Fruit fly (Drosophila melanogaster) whole organism, embryonic: Measurements from ENCODE around the gene Mst89B.

Experiments
- Antp ChIP-seq: fragments of 200-800 bp; sonication (Bioruptor generic); optimal IDR thresholded peaks from 3 replicates; lab custom pipeline; 2016; ENCODE audit warnings: missing biosample characterization, missing genetic modification characterization
- Atf3 ChIP-seq: fragments of 200-800 bp; sonication (Bioruptor generic); optimal IDR thresholded peaks from 3 replicates; lab custom pipeline; 2016; ENCODE audit warnings: missing biosample characterization, missing genetic modification characterization
- CG10209 ChIP-seq: fragments of 200-800 bp; sonication (Bioruptor generic); optimal IDR thresholded peaks from 3 replicates; lab custom pipeline; 2017; ENCODE audit warnings: missing biosample characterization, mild to moderate bottlenecking, missing genetic modification characterization, missing genetic modification reagents
- CG10431 ChIP-seq: fragments of 200-800 bp; sonication (Bioruptor generic); optimal IDR thresholded peaks from 3 replicates; lab custom pipeline; 2018; ENCODE audit warnings: missing biosample characterization, mild to moderate bottlenecking, missing genetic modification characterization
- CG11093 ChIP-seq: fragments of 200-800 bp; sonication (Bioruptor generic); IDR thresholded peaks from 3 replicates; pipeline ENCODE4 v1.3.6; 2022; ENCODE audit warnings: missing biosample characterization, missing genetic modification characterization
- CG1602 ChIP-seq: fragments of 200-800 bp; sonication (Bioruptor generic); optimal IDR thresholded peaks from 3 replicates; lab custom pipeline; 2016; ENCODE audit warnings: missing biosample characterization, missing genetic modification characterization
- CG17328 ChIP-seq: fragments of 200-800 bp; sonication (Bioruptor generic); IDR thresholded peaks from 2 replicates; pipeline ENCODE4 v1.3.6; 2022; ENCODE audit warnings: missing biosample characterization, missing genetic modification characterization
- CG17568 ChIP-seq: fragments of 200-800 bp; sonication (Bioruptor generic); optimal IDR thresholded peaks from 2 replicates; lab custom pipeline; 2018; ENCODE audit warnings: missing biosample characterization, mild to moderate bottlenecking, missing genetic modification characterization, moderate library complexity
- CG2116 ChIP-seq: fragments of 200-800 bp; sonication (Bioruptor generic); optimal IDR thresholded peaks from 3 replicates; lab custom pipeline; 2018; ENCODE audit warnings: missing biosample characterization, mild to moderate bottlenecking, missing genetic modification characterization
- CG30020 ChIP-seq: fragments of 200-800 bp; optimal IDR thresholded peaks from 2 replicates; lab custom pipeline; 2019; ENCODE audit warnings: missing biosample characterization, mild to moderate bottlenecking, missing genetic modification characterization, moderate library complexity
- CG32532 ChIP-seq: fragments of 200-800 bp; sonication (Bioruptor generic); IDR thresholded peaks from 2 replicates; pipeline ENCODE4 v1.3.6; 2022; ENCODE audit warnings: missing biosample characterization, missing genetic modification characterization
- CG32767 ChIP-seq: fragments of 200-800 bp; sonication (Bioruptor generic); IDR thresholded peaks from 2 replicates; pipeline ENCODE4 v1.3.6; 2022; ENCODE audit warnings: missing biosample characterization, missing genetic modification characterization
- CG42726 ChIP-seq: fragments of 200-800 bp; sonication (Bioruptor generic); IDR thresholded peaks from 2 replicates; pipeline ENCODE4 v1.3.6; 2022; ENCODE audit warnings: missing biosample characterization, missing genetic modification characterization; ENCODE audit not compliant: partially characterized antibody
- CG5180 ChIP-seq: fragments of 200-800 bp; sonication (Bioruptor generic); optimal IDR thresholded peaks from 3 replicates; lab custom pipeline; 2017; ENCODE audit warnings: missing biosample characterization, missing genetic modification characterization, mild to moderate bottlenecking, moderate library complexity, missing genetic modification reagents
- CG5245 ChIP-seq: fragments of 200-800 bp; sonication (Bioruptor generic); optimal IDR thresholded peaks from 3 replicates; lab custom pipeline; 2016; ENCODE audit warnings: missing biosample characterization, missing genetic modification characterization
- CG6683 ChIP-seq: fragments of 200-800 bp; sonication (Bioruptor generic); optimal IDR thresholded peaks from 2 replicates; lab custom pipeline; 2017; ENCODE audit warnings: missing biosample characterization, mild to moderate bottlenecking, missing genetic modification characterization, missing genetic modification reagents
- CG6689 ChIP-seq: fragments of 200-800 bp; sonication (Bioruptor generic); IDR thresholded peaks from 2 replicates; pipeline ENCODE4 v1.3.6; 2022; ENCODE audit warnings: missing biosample characterization, missing genetic modification characterization
- CG7372 ChIP-seq: fragments of 200-800 bp; sonication (Bioruptor generic); IDR thresholded peaks from 2 replicates; pipeline ENCODE4 v1.3.6; 2022; ENCODE audit warnings: missing biosample characterization, missing genetic modification characterization
- CG7745 ChIP-seq: fragments of 200-800 bp; sonication (Bioruptor generic); optimal IDR thresholded peaks from 2 replicates; lab custom pipeline; 2018; ENCODE audit warnings: missing biosample characterization, mild to moderate bottlenecking, missing genetic modification characterization, moderate library complexity
- CG8765 ChIP-seq: fragments of 200-800 bp; sonication (Bioruptor generic); IDR thresholded peaks from 2 replicates; pipeline ENCODE4 v1.3.6; 2022; ENCODE audit warnings: missing biosample characterization, missing genetic modification characterization
- CHES-1-like ChIP-seq: fragments of 200-800 bp; sonication (Bioruptor generic); optimal IDR thresholded peaks from 2 replicates; lab custom pipeline; 2016; ENCODE audit warnings: missing biosample characterization, missing genetic modification characterization
- Dip2 ChIP-seq: fragments of 200-800 bp; sonication (Bioruptor generic); IDR thresholded peaks from 2 replicates; pipeline ENCODE4 v1.3.6; 2022; ENCODE audit warnings: missing biosample characterization, missing genetic modification characterization
- Dll ChIP-seq: fragments of 200-800 bp; sonication (Bioruptor generic); IDR thresholded peaks from 4 replicates; pipeline ENCODE4 v1.3.6; 2022; ENCODE audit warnings: missing biosample characterization, missing genetic modification characterization; ENCODE audit not compliant: partially characterized antibody
- ERR ChIP-seq: fragments of 200-800 bp; sonication (Bioruptor generic); optimal IDR thresholded peaks from 2 replicates; lab custom pipeline; 2016; ENCODE audit warnings: missing biosample characterization, missing genetic modification characterization
- Eip74EF ChIP-seq, 2 experiments: fragments of 200-800 bp in 1 of 2; fragments of >200 bp in 1 of 2; sonication (Bioruptor generic) in 1 of 2; optimal IDR thresholded peaks; 2 replicates each; lab custom pipeline; 2017 to 2019; ENCODE audit warnings: missing biosample characterization in 2 of 2, missing genetic modification characterization in 2 of 2, mild to moderate bottlenecking in 1 of 2, moderate library complexity in 1 of 2
- Elba2 ChIP-seq: fragments of 200-800 bp; sonication (Bioruptor generic); optimal IDR thresholded peaks from 3 replicates; lab custom pipeline; 2016; ENCODE audit warnings: missing biosample characterization, missing genetic modification characterization
- Ets97D ChIP-seq: fragments of 200-800 bp; sonication (Bioruptor generic); optimal IDR thresholded peaks from 3 replicates; lab custom pipeline; 2016; ENCODE audit warnings: missing biosample characterization, missing genetic modification characterization
- HHEX ChIP-seq: fragments of 200-800 bp; sonication (Bioruptor generic); optimal IDR thresholded peaks from 3 replicates; lab custom pipeline; 2017; ENCODE audit warnings: missing biosample characterization, mild to moderate bottlenecking, missing genetic modification characterization, missing genetic modification reagents
- HmgD ChIP-seq: fragments of 200-800 bp; sonication (Bioruptor generic); optimal IDR thresholded peaks from 3 replicates; lab custom pipeline; 2016; ENCODE audit warnings: missing biosample characterization, missing genetic modification characterization
- Mrtf ChIP-seq: fragments of 200-800 bp; sonication (Bioruptor generic); IDR thresholded peaks from 3 replicates; pipeline ENCODE4 v1.3.6; 2022; ENCODE audit warnings: missing biosample characterization, missing genetic modification characterization
- Pdp1 ChIP-seq, 2 experiments: fragments of 200-800 bp; sonication (Bioruptor generic); optimal IDR thresholded peaks; 3 replicates each; lab custom pipeline; 2016; ENCODE audit warnings: missing biosample characterization in 2 of 2, missing genetic modification characterization in 2 of 2, mild to moderate bottlenecking in 1 of 2, moderate library complexity in 1 of 2
- Xrp1 ChIP-seq: fragments of 200-800 bp; sonication (Bioruptor generic); IDR thresholded peaks from 2 replicates; pipeline ENCODE4 v1.3.6; 2022; ENCODE audit warnings: missing biosample characterization, missing genetic modification characterization
- bbx ChIP-seq: fragments of 200-800 bp; sonication (Bioruptor generic); IDR thresholded peaks from 2 replicates; pipeline ENCODE4 v1.3.6; 2022; ENCODE audit warnings: missing biosample characterization, missing genetic modification characterization; ENCODE audit not compliant: partially characterized antibody
- bowl ChIP-seq: fragments of 200-800 bp; sonication (Bioruptor generic); IDR thresholded peaks from 2 replicates; pipeline ENCODE4 v1.3.6; 2022; ENCODE audit warnings: missing biosample characterization, missing genetic modification characterization
- ci ChIP-seq: fragments of 200-800 bp; sonication (Bioruptor generic); IDR thresholded peaks from 3 replicates; pipeline ENCODE4 v1.3.6; 2022; ENCODE audit warnings: missing biosample characterization, missing genetic modification characterization
- cwo ChIP-seq: fragments of 200-800 bp; sonication (Bioruptor generic); optimal IDR thresholded peaks from 3 replicates; lab custom pipeline; 2017; ENCODE audit warnings: missing biosample characterization, missing genetic modification characterization, mild to moderate bottlenecking, moderate library complexity, missing genetic modification reagents
- dan ChIP-seq: fragments of 200-800 bp; sonication (Bioruptor generic); IDR thresholded peaks from 2 replicates; pipeline ENCODE4 v1.3.6; 2022; ENCODE audit warnings: missing biosample characterization, missing genetic modification characterization
- fd3F ChIP-seq: fragments of 200-800 bp; sonication (Bioruptor generic); optimal IDR thresholded peaks from 2 replicates; lab custom pipeline; 2018; ENCODE audit warnings: missing biosample characterization, mild to moderate bottlenecking, missing genetic modification characterization, moderate library complexity
- luna ChIP-seq: fragments of 200-800 bp; sonication (Bioruptor generic); optimal IDR thresholded peaks from 2 replicates; lab custom pipeline; 2016; ENCODE audit warnings: missing biosample characterization, missing genetic modification characterization
- mld ChIP-seq: fragments of 200-800 bp; sonication (Bioruptor generic); IDR thresholded peaks from 3 replicates; pipeline ENCODE4 v1.3.6; 2022; ENCODE audit warnings: missing biosample characterization, missing genetic modification characterization; ENCODE audit not compliant: partially characterized antibody
- peb ChIP-seq: fragments of 200-800 bp; sonication (Bioruptor generic); IDR thresholded peaks from 2 replicates; pipeline ENCODE4 v1.3.6; 2022; ENCODE audit warnings: missing biosample characterization, missing genetic modification characterization
- sc ChIP-seq, 3 experiments: fragments of >200 bp in 2 of 3; fragments of 200-800 bp in 1 of 3; sonication (Bioruptor generic) in 1 of 3; optimal IDR thresholded peaks; 2 replicates in 2 of 3; 3 replicates in 1 of 3; lab custom pipeline; 2017; ENCODE audit warnings: mild to moderate bottlenecking in 1 of 3, missing biosample characterization in 1 of 3, missing genetic modification characterization in 1 of 3, missing genetic modification reagents in 1 of 3
- tll ChIP-seq, 2 experiments: fragments of 200-800 bp in 1 of 2; fragments of >200 bp in 1 of 2; sonication (Bioruptor generic) in 1 of 2; optimal IDR thresholded peaks; 2 replicates each; lab custom pipeline; 2017 to 2019; ENCODE audit warnings: missing biosample characterization in 2 of 2, missing genetic modification characterization in 2 of 2, mild to moderate bottlenecking in 1 of 2, moderate library complexity in 1 of 2
- unc-4 ChIP-seq: fragments of 200-800 bp; sonication (Bioruptor generic); IDR thresholded peaks from 2 replicates; pipeline ENCODE4 v1.3.6; 2022; ENCODE audit warnings: missing biosample characterization, missing genetic modification characterization; ENCODE audit not compliant: partially characterized antibody
- wdn ChIP-seq: fragments of 200-800 bp; sonication (Bioruptor generic); IDR thresholded peaks from 2 replicates; pipeline ENCODE4 v1.3.6; 2022; ENCODE audit warnings: missing biosample characterization, missing genetic modification characterization
- z ChIP-seq: fragments of 200-800 bp; sonication (Bioruptor generic); IDR thresholded peaks from 3 replicates; pipeline ENCODE4 v1.3.6; 2022; ENCODE audit warnings: missing biosample characterization, missing genetic modification characterization
- zfh2 ChIP-seq: fragments of 200-800 bp; sonication (Bioruptor generic); optimal IDR thresholded peaks from 2 replicates; lab custom pipeline; 2016; ENCODE audit warnings: missing biosample characterization, missing genetic modification characterization

Gene Mst89B

dm6 chr3R:16260385-16261169, 6.2 kb upstream of the Mst89B start (continued):
- peak; percentile 11; the same call in 1 of the 2 replicates for TF ChIP-seq bbx
- TF ChIP-seq peb, result no peak
- no peak; the same call in 1 of the 2 replicates for TF ChIP-seq wdn (GFP tag; lab: Robert Waterston, UW)
- TF ChIP-seq Mrtf (GFP tag; lab: Robert Waterston, UW), result peak; percentile 75; the same call in 2 of the 3 replicates
- peak; percentile 48 for TF ChIP-seq HmgD (GFP tag; lab: Kevin White, UChicago)
- TF ChIP-seq CG7745 (tag; lab: Kevin White, UChicago), result no peak
- no peak for TF ChIP-seq CG17568 (GFP tag; lab: Kevin White, UChicago)
- peak; percentile 48; the same call in 1 of the 2 replicates for TF ChIP-seq CG32767
- TF ChIP-seq unc-4 (GFP tag; lab: Robert Waterston, UW), result peak; percentile 56; the same call in 1 of the 2 replicates
- peak; percentile 71 for TF ChIP-seq Xrp1 (GFP tag; lab: Robert Waterston, UW)
- no peak for TF ChIP-seq CG30020 (tag; lab: Kevin White, UChicago)
- peak; percentile 74 for TF ChIP-seq Dip2 (GFP tag; lab: Robert Waterston, UW)
- TF ChIP-seq tll (GFP tag; optimal IDR thresholded peaks at IDR 0.05; lab: Kevin White, UChicago), result peak in 1 of 2 experiments; percentile 36
- TF ChIP-seq cwo, result no peak
- no peak for TF ChIP-seq luna
- TF ChIP-seq CG2116 (GFP tag; lab: Kevin White, UChicago), result peak; percentile 31
- TF ChIP-seq bowl, result no peak
- TF ChIP-seq dan, result no peak
- TF ChIP-seq CG5245 (GFP tag; lab: Kevin White, UChicago), result peak; percentile 90
- TF ChIP-seq Elba2, result peak; percentile 55
- peak; percentile 33 for TF ChIP-seq fd3F (GFP tag; lab: Kevin White, UChicago)
- peak; percentile 70 for TF ChIP-seq Atf3
- TF ChIP-seq zfh2 (GFP tag; lab: Kevin White, UChicago), result peak; percentile 18
- TF ChIP-seq sc (optimal IDR thresholded peaks at IDR 0.05; lab: Kevin White, UChicago), result no peak
- peak; percentile 47 for TF ChIP-seq sc (GFP tag; optimal IDR thresholded peaks at IDR 0.05; lab: Kevin White, UChicago)
- TF ChIP-seq CG8765 (GFP tag; lab: Robert Waterston, UW), result peak; percentile 44; the same call in 1 of the 2 replicates
- peak; percentile 66 for TF ChIP-seq CG10209
- no peak for TF ChIP-seq CG6683 (GFP tag; lab: Kevin White, UChicago)
- peak; percentile 67 to 76 for TF ChIP-seq Pdp1 (GFP tag; optimal IDR thresholded peaks at IDR 0.05; lab: Kevin White, UChicago)
- no peak for TF ChIP-seq CG5180 (GFP tag; lab: Kevin White, UChicago)
- TF ChIP-seq Dll, result no peak; the same call in 3 of the 4 replicates
- TF ChIP-seq CG10431 (GFP tag; lab: Kevin White, UChicago), result peak; percentile 87
- peak; percentile 9 for TF ChIP-seq ERR (GFP tag; lab: Kevin White, UChicago)
- TF ChIP-seq CG7372 (GFP tag; lab: Robert Waterston, UW), result peak; percentile 61; the same call in 1 of the 2 replicates
- 0 out of 3 replicates have a peak, but pooled peaks have one; percentile 31 for TF ChIP-seq CG11093
- peak; percentile 59 for TF ChIP-seq Antp
- TF ChIP-seq CG6689, result peak; percentile 42
- TF ChIP-seq CG32532 (GFP tag; lab: Robert Waterston, UW), result peak; percentile 81
- TF ChIP-seq Ets97D, result peak; percentile 64
- TF ChIP-seq CG42726 (GFP tag; lab: Robert Waterston, UW), result peak; percentile 87
- no peak for TF ChIP-seq mld (GFP tag; lab: Robert Waterston, UW)
- peak; percentile 51 for TF ChIP-seq CHES-1-like
- peak; percentile 67 for TF ChIP-seq CG1602 (GFP tag; lab: Kevin White, UChicago)
- peak; percentile 94 for TF ChIP-seq ci (GFP tag; lab: Robert Waterston, UW)
- peak; percentile 75 for TF ChIP-seq CG17328 (GFP tag; lab: Robert Waterston, UW)
- no peak for TF ChIP-seq Eip74EF (GFP tag; optimal IDR thresholded peaks at IDR 0.05; lab: Kevin White, UChicago)
- peak; percentile 77 for TF ChIP-seq HHEX (GFP tag; lab: Kevin White, UChicago)
- no peak for TF ChIP-seq z (GFP tag; lab: Robert Waterston, UW)
